Worm (Caenorhabditis elegans) whole organism, L3 larva: ENCODE measurements around the gene syd-9.

Source experiments
- aly-2 ChIP-seq: fragments of 150-350 bp; optimal IDR thresholded peaks from 2 replicates; lab custom pipeline; 2014; ENCODE audit warnings: missing biosample characterization, missing genetic modification characterization
- daf-12 ChIP-seq: fragments of 150-350 bp; optimal IDR thresholded peaks from 2 replicates; lab custom pipeline; 2014; ENCODE audit warnings: missing biosample characterization, missing genetic modification reagents, missing genetic modification characterization
- egl-5 ChIP-seq: fragments of 150-350 bp; optimal IDR thresholded peaks from 2 replicates; lab custom pipeline; 2017; ENCODE audit warnings: missing biosample characterization, missing genetic modification reagents, missing genetic modification characterization, inconsistent platforms
- elt-2 ChIP-seq: sonication (generic microtip); optimal IDR thresholded peaks from 2 replicates; lab custom pipeline; 2016; ENCODE audit warnings: missing genetic modification reagents, mild to moderate bottlenecking, missing genetic modification characterization, missing compliant biosample characterization
- fkh-2 ChIP-seq: fragments of 150-350 bp; optimal IDR thresholded peaks from 2 replicates; lab custom pipeline; 2014; ENCODE audit warnings: missing biosample characterization, missing genetic modification reagents, missing genetic modification characterization
- lin-15B ChIP-seq: fragments of 150-350 bp; optimal IDR thresholded peaks from 2 replicates; lab custom pipeline; 2014; ENCODE audit warnings: missing biosample characterization, missing genetic modification characterization
- lin-39 ChIP-seq: fragments of 150-350 bp; optimal IDR thresholded peaks from 2 replicates; lab custom pipeline; 2018; ENCODE audit warnings: missing biosample characterization, missing genetic modification reagents, missing genetic modification characterization
- nhr-237 ChIP-seq: fragments of 150-350 bp; optimal IDR thresholded peaks from 2 replicates; lab custom pipeline; 2014; ENCODE audit warnings: missing biosample characterization, missing genetic modification characterization
- nhr-43 ChIP-seq: sonication (generic microtip); optimal IDR thresholded peaks from 2 replicates; lab custom pipeline; 2016; ENCODE audit warnings: mild to moderate bottlenecking, missing genetic modification characterization, missing compliant biosample characterization; ENCODE audit not compliant: poor library complexity, severe bottlenecking
- skn-1 ChIP-seq: fragments of 150-350 bp; optimal IDR thresholded peaks from 2 replicates; lab custom pipeline; 2014; ENCODE audit warnings: missing biosample characterization, missing genetic modification characterization
- tbx-2 ChIP-seq: sonication (generic microtip); optimal IDR thresholded peaks from 2 replicates; lab custom pipeline; 2016; ENCODE audit warnings: mild to moderate bottlenecking, missing genetic modification characterization, missing compliant biosample characterization
- unc-62 ChIP-seq: fragments of 150-350 bp; sonication (generic microtip); optimal IDR thresholded peaks from 4 replicates; lab custom pipeline; 2014; ENCODE audit warnings: missing biosample characterization, missing genetic modification reagents, missing genetic modification characterization
- ztf-11 ChIP-seq: fragments of 150-350 bp; optimal IDR thresholded peaks from 2 replicates; lab custom pipeline; 2014; ENCODE audit warnings: missing biosample characterization, missing genetic modification characterization

- TF ChIP-seq nhr-43 (tag; lab: Kevin White, UChicago) = peak; percentile 46
- no peak for TF ChIP-seq ztf-11 (tag; lab: Kevin White, UChicago)
- TF ChIP-seq tbx-2 (tag; lab: Kevin White, UChicago) = no peak
- TF ChIP-seq aly-2 = no peak
- TF ChIP-seq daf-12 (tag; lab: Kevin White, UChicago) = no peak
- no peak for TF ChIP-seq skn-1 (tag; lab: Kevin White, UChicago)
- no peak for TF ChIP-seq egl-5
- no peak for TF ChIP-seq elt-2 (tag; lab: Kevin White, UChicago)
- TF ChIP-seq unc-62 (GFP tag; lab: Kevin White, UChicago) = no peak
- no peak for TF ChIP-seq lin-15B (tag; lab: Kevin White, UChicago)
- no peak for TF ChIP-seq nhr-237 (tag; lab: Kevin White, UChicago)
- no peak for TF ChIP-seq fkh-2 (tag; lab: Kevin White, UChicago)
- TF ChIP-seq lin-39 = no peak
Measured at ce11 chrX:7242119-7242518, 24.2 kb downstream of the syd-9 start.
